Worm (Caenorhabditis elegans): ENCODE results near the gene F14H8.8.

F14H8.8 gene

DNA sequence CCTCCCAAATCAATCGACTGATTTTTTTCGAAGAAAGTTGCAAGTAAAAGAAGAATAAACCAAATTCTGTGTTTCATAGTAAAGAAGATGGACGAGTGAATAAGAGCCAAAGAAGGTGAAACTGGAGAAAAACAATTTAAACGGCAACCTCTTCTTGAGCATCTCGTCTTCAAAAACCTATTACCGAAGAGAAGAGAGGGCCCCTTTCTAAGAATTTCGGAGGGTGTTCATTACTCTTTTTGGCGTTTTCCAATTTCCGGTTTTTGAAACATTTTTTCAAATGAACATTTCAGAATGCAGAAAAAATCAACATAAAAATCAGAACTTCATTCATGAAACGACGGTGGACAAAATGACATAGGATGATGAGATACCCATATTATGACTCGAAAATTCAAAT, 17.7 kb upstream of the F14H8.8 start, which contains the start of gene nmr-2:
TSS of gene nmr-2 (minus strand) at position 101 of the 400 bp plus-strand sequence.
- TF ChIP-seq bed-3 (GFP tag; optimal IDR thresholded peaks at IDR 0.05), result no peak
- TF ChIP-seq ces-1 (GFP tag; optimal IDR thresholded peaks at IDR 0.05), result no peak
- no peak for TF ChIP-seq unc-39 (tag; optimal IDR thresholded peaks at IDR 0.05)
- no peak for TF ChIP-seq ztf-11 (tag; optimal IDR thresholded peaks at IDR 0.05)
- no peak for TF ChIP-seq tbx-8 (GFP tag; optimal IDR thresholded peaks at IDR 0.05)
- no peak for TF ChIP-seq lin-13 (tag; optimal IDR thresholded peaks at IDR 0.05)
- TF ChIP-seq zip-8 (tag; optimal IDR thresholded peaks at IDR 0.05), result no peak
- no peak for TF ChIP-seq ham-2 (GFP tag; optimal IDR thresholded peaks at IDR 0.05)
- TF ChIP-seq nhr-237 (tag; optimal IDR thresholded peaks at IDR 0.05), result no peak
- TF ChIP-seq hlh-1 (tag; optimal IDR thresholded peaks at IDR 0.05), result no peak
- no peak for TF ChIP-seq sem-2 (GFP tag; optimal IDR thresholded peaks at IDR 0.05)
- TF ChIP-seq unc-120 (tag; optimal IDR thresholded peaks at IDR 0.05; ENCODE audit: poor library complexity, severe bottlenecking), result no peak
- no peak for TF ChIP-seq mab-5 (tag; optimal IDR thresholded peaks at IDR 0.05)
- TF ChIP-seq elt-3 (tag; optimal IDR thresholded peaks at IDR 0.05), result no peak

DNA sequence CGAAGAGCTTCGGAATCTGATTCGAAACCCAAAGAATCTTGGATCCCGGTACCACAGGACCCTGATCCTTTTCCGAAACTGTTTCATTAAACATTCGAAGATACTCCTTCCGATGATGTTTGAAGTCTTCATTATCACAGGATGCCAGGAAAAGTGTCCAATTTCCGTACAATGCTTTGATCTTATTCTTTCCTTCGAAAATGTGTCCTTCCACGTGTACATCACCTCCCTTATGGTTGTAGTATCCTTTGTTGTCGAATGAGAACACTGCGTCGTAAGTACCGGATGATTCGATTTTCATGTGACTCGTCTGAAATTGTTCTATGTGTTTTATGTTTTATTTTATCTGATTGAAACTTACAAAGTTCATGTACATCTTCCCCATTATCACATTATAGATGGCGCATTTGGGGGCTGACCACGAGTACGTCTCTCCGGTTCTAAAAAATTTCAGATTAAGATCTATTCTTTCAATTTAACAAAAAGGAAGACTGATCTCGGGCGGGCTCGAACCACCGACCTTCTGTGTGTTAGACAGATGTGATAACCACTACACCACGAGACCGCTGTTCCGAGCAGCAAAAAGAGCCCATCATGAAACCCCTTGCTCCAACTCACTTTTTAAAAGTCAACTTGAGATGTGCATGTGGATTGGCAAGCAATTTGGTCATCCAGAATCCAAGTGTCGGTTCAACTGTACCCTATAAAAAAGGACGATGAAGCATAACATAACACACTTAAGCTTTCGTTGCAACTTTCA, 16.5 kb upstream of the F14H8.8 start:
- TF ChIP-seq nhr-76 (tag; optimal IDR thresholded peaks at IDR 0.05) (no peak), mep-1 (tag; optimal IDR thresholded peaks at IDR 0.05) (no peak), nhr-12 (tag; optimal IDR thresholded peaks at IDR 0.05) (no peak), lsy-2 (tag; optimal IDR thresholded peaks at IDR 0.05) (no peak), hlh-1 (tag; optimal IDR thresholded peaks at IDR 0.05) (no peak), sem-2 (GFP tag; optimal IDR thresholded peaks at IDR 0.05) (peak; percentile 10)

DNA sequence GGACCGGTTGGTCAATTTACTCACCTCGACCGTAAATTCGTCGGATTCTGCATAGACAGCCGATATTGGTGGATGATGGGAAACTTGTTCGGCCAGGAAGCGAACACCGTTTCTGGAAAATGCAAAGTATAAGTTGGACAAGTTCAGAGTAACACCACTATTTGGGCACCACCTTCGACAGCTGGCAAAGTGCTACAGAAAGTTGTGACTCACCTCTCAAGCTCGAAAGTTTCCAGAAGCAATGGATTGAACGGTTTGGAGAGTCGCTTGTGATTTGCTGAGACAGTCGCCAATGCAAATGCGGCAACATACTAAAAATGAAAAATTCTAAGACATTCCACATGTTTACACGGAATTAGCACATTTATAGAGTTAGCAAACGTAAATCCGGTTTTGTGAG, 15.9 kb upstream of the F14H8.8 start:
- TF ChIP-seq nhr-2 (tag; optimal IDR thresholded peaks at IDR 0.05) (no peak), snpc-4 (tag; optimal IDR thresholded peaks at IDR 0.05) (no peak), elt-1 (tag; optimal IDR thresholded peaks at IDR 0.05; ENCODE audit: borderline replicate concordance, insufficient read depth) (no peak), unc-62 (GFP tag; optimal IDR thresholded peaks at IDR 0.05) (no peak)

DNA sequence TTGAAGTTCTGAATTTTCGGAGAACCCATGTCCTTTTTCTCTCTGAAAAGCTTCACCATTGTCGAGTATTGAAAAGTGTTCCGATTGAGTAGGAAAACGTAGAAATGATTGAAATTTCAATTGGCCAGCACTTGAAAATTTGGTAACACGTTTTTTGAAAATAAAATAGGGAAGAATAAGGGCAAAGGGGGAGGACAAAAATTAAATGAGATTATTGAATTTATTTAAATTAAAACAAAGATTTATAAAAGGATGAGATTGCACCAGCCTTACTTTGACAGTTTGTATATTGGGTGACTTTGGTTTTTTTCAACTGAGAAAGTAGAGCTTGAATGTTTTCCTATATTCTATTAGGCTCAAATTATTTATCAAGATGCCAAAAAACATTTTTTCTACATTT, 15.1 kb upstream of the F14H8.8 start, which contains the start of gene obr-2:
TSS of gene obr-2 (minus strand) at position 101 of the 400 bp plus-strand sequence.
- TF ChIP-seq hlh-1 (tag; optimal IDR thresholded peaks at IDR 0.05), result no peak
- no peak for TF ChIP-seq tbx-8 (GFP tag; optimal IDR thresholded peaks at IDR 0.05)
- TF ChIP-seq lsy-2 (tag; optimal IDR thresholded peaks at IDR 0.05), result no peak
- no peak for TF ChIP-seq lin-32 (GFP tag; optimal IDR thresholded peaks at IDR 0.05)
- no peak for TF ChIP-seq zip-8 (tag; optimal IDR thresholded peaks at IDR 0.05)
- no peak for TF ChIP-seq lin-13 (tag; optimal IDR thresholded peaks at IDR 0.05)
- TF ChIP-seq nhr-28 (tag; optimal IDR thresholded peaks at IDR 0.05), result no peak
- no peak for TF ChIP-seq flh-1 (GFP tag; optimal IDR thresholded peaks at IDR 0.05)
- TF ChIP-seq elt-1 (tag; optimal IDR thresholded peaks at IDR 0.05; ENCODE audit: borderline replicate concordance, insufficient read depth), result no peak
- no peak for TF ChIP-seq mep-1 (tag; optimal IDR thresholded peaks at IDR 0.05)
- TF ChIP-seq sptf-1 (tag; optimal IDR thresholded peaks at IDR 0.05), result no peak

DNA sequence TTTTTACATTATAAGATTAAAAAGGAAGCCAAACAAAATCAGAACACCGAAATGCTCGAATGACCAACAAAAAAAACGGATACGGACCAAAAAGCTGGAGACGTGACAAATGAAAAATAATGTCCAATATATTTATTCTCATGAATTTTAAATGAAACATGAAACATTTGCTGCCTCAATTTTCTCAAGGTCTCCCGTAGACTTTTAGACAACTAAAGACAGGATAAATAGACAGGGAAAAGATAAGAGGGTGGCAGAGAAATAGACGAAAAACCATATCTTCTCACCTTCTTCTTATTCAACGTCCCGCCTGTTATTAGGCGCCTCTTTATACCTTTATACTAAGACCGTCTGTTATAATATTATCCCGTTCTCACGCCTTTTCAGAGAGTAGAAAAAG, 13.5 kb upstream of the F14H8.8 start:
- TF ChIP-seq elt-3 (tag; optimal IDR thresholded peaks at IDR 0.05) (no peak), unc-120 (tag; optimal IDR thresholded peaks at IDR 0.05; ENCODE audit: poor library complexity, severe bottlenecking) (peak; percentile 6)

DNA sequence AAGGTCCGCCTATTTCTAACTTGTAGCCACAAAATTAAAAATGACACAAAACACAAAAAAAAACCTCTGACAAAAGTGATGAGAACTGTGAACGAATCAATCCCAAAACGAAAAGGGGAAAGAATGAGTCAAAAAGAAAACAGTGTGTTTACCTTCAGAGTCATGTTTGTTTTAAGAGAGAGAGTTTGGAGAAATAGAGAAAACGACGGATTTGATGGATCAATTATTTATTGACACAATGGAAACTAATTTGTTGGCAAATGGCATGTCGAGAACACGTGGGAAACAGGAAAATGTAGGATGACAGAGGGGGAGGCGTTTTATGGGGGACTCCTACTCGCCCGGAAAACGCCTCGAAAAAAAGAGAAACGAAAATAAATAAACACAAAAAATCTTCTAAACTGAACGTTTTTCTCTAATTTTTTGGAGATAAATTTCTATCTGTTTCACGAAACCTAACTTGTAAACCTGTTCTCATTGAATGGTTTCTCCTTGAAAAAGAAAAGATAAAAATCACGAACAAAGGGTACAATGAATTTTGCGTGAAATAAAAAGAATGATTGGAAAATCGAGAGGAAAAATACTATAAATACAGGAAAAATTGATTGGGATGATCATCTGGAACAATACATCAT, 12.4 kb upstream of the F14H8.8 start:
- no peak for TF ChIP-seq cnd-1 (tag; optimal IDR thresholded peaks at IDR 0.05)
- no peak for TF ChIP-seq sptf-1 (tag; optimal IDR thresholded peaks at IDR 0.05)
- TF ChIP-seq nhr-2 (tag; optimal IDR thresholded peaks at IDR 0.05), result no peak
- TF ChIP-seq lin-32 (GFP tag; optimal IDR thresholded peaks at IDR 0.05), result no peak
- no peak for TF ChIP-seq unc-120 (tag; optimal IDR thresholded peaks at IDR 0.05; ENCODE audit: poor library complexity, severe bottlenecking)
- no peak for TF ChIP-seq nhr-28 (tag; optimal IDR thresholded peaks at IDR 0.05)
- TF ChIP-seq elt-3 (tag; optimal IDR thresholded peaks at IDR 0.05), result no peak
- no peak for TF ChIP-seq ceh-83 (GFP tag; optimal IDR thresholded peaks at IDR 0.05)
- no peak for TF ChIP-seq ces-1 (GFP tag; optimal IDR thresholded peaks at IDR 0.05)
- no peak for TF ChIP-seq blmp-1 (tag; optimal IDR thresholded peaks at IDR 0.05)
- no peak for TF ChIP-seq ceh-39 (tag; optimal IDR thresholded peaks at IDR 0.05)

Measured in whole organism, mixed stage, embryonic.